Fruit fly (Drosophila melanogaster) whole organism, embryonic: Measurements from ENCODE around the gene GCC88.

ENCODE experiments used
- BEAF-32 ChIP-seq: fragments of 200-800 bp; sonication (Bioruptor generic); optimal IDR thresholded peaks from 3 replicates; lab custom pipeline; 2017; ENCODE audit warnings: missing biosample characterization, missing genetic modification characterization, mild to moderate bottlenecking, moderate library complexity, missing genetic modification reagents
- BtbVII ChIP-seq: fragments of 200-800 bp; sonication (Bioruptor generic); optimal IDR thresholded peaks from 3 replicates; lab custom pipeline; 2017; ENCODE audit warnings: missing biosample characterization, mild to moderate bottlenecking, missing genetic modification characterization
- CG10209 ChIP-seq: fragments of 200-800 bp; sonication (Bioruptor generic); optimal IDR thresholded peaks from 3 replicates; lab custom pipeline; 2017; ENCODE audit warnings: missing biosample characterization, mild to moderate bottlenecking, missing genetic modification characterization, missing genetic modification reagents
- CG11723 ChIP-seq: fragments of 200-800 bp; sonication (Bioruptor generic); optimal IDR thresholded peaks from 2 replicates; lab custom pipeline; 2017; ENCODE audit warnings: missing biosample characterization, mild to moderate bottlenecking, missing genetic modification characterization
- CG12659 ChIP-seq: fragments of 200-800 bp; sonication (Bioruptor generic); optimal IDR thresholded peaks from 3 replicates; lab custom pipeline; 2017; ENCODE audit warnings: mild to moderate bottlenecking, missing biosample characterization, missing genetic modification reagents, missing genetic modification characterization
- CG17802 ChIP-seq: fragments of 200-800 bp; sonication (Bioruptor generic); optimal IDR thresholded peaks from 2 replicates; lab custom pipeline; 2018; ENCODE audit warnings: missing biosample characterization, mild to moderate bottlenecking, missing genetic modification characterization, moderate library complexity
- CG2116 ChIP-seq: fragments of 200-800 bp; sonication (Bioruptor generic); optimal IDR thresholded peaks from 3 replicates; lab custom pipeline; 2018; ENCODE audit warnings: missing biosample characterization, mild to moderate bottlenecking, missing genetic modification characterization
- CG30403 ChIP-seq: fragments of 200-800 bp; sonication (Bioruptor generic); optimal IDR thresholded peaks from 3 replicates; lab custom pipeline; 2016; ENCODE audit warnings: missing biosample characterization, missing genetic modification characterization
- CG32767 ChIP-seq: fragments of 200-800 bp; sonication (Bioruptor generic); IDR thresholded peaks from 2 replicates; pipeline ENCODE4 v1.3.6; 2022; ENCODE audit warnings: missing biosample characterization, missing genetic modification characterization
- CG3407 ChIP-seq: fragments of 200-800 bp; sonication (Bioruptor generic); optimal IDR thresholded peaks from 2 replicates; lab custom pipeline; 2018; ENCODE audit warnings: missing biosample characterization, mild to moderate bottlenecking, missing genetic modification characterization
- CG4424 ChIP-seq: fragments of 200-800 bp; sonication (Bioruptor generic); optimal IDR thresholded peaks from 3 replicates; lab custom pipeline; 2016; ENCODE audit warnings: missing biosample characterization, missing genetic modification characterization
- CG5953 ChIP-seq: fragments of 200-800 bp; sonication (Bioruptor generic); IDR thresholded peaks from 2 replicates; pipeline ENCODE4 v1.3.6; 2022; ENCODE audit warnings: missing biosample characterization, missing genetic modification characterization
- CG7963 ChIP-seq: fragments of 200-800 bp; sonication (Bioruptor generic); IDR thresholded peaks from 3 replicates; pipeline ENCODE4 v1.3.6; 2022; ENCODE audit warnings: missing biosample characterization, missing genetic modification characterization; ENCODE audit not compliant: partially characterized antibody
- CG8765 ChIP-seq: fragments of 200-800 bp; sonication (Bioruptor generic); IDR thresholded peaks from 2 replicates; pipeline ENCODE4 v1.3.6; 2022; ENCODE audit warnings: missing biosample characterization, missing genetic modification characterization
- D ChIP-seq, 2 experiments: fragments of 200-800 bp in 1 of 2; fragments of >200 bp in 1 of 2; sonication (Bioruptor generic) in 1 of 2; optimal IDR thresholded peaks; 2 replicates in 1 of 2; 3 replicates in 1 of 2; lab custom pipeline; 2017; ENCODE audit warnings: mild to moderate bottlenecking in 1 of 2, missing biosample characterization in 1 of 2, missing genetic modification characterization in 1 of 2, missing genetic modification reagents in 1 of 2
- Dfd ChIP-seq, 2 experiments: fragments of >200 bp; optimal IDR thresholded peaks; 2 replicates each; lab custom pipeline; 2017; ENCODE audit warnings: missing biosample characterization in 2 of 2, missing genetic modification characterization in 2 of 2
- Dll ChIP-seq: fragments of 200-800 bp; sonication (Bioruptor generic); IDR thresholded peaks from 4 replicates; pipeline ENCODE4 v1.3.6; 2022; ENCODE audit warnings: missing biosample characterization, missing genetic modification characterization; ENCODE audit not compliant: partially characterized antibody
- Drgx ChIP-seq: fragments of 200-800 bp; sonication (Bioruptor generic); IDR thresholded peaks from 2 replicates; pipeline ENCODE4 v1.3.6; 2022; ENCODE audit warnings: missing biosample characterization, missing genetic modification characterization
- Ets65A ChIP-seq: fragments of 200-800 bp; sonication (Bioruptor generic); peaks from one replicate; lab custom pipeline; 2016; ENCODE audit warnings: missing biosample characterization, missing genetic modification characterization
- HHEX ChIP-seq: fragments of 200-800 bp; sonication (Bioruptor generic); optimal IDR thresholded peaks from 3 replicates; lab custom pipeline; 2017; ENCODE audit warnings: missing biosample characterization, mild to moderate bottlenecking, missing genetic modification characterization, missing genetic modification reagents
- HLHmδ ChIP-seq: fragments of 200-800 bp; sonication (Bioruptor generic); optimal IDR thresholded peaks from 2 replicates; lab custom pipeline; 2018; ENCODE audit warnings: missing biosample characterization, mild to moderate bottlenecking, missing genetic modification characterization, moderate library complexity
- HmgZ ChIP-seq: fragments of 200-800 bp; sonication (Bioruptor generic); optimal IDR thresholded peaks from 2 replicates; lab custom pipeline; 2018; ENCODE audit warnings: missing biosample characterization, mild to moderate bottlenecking, missing genetic modification characterization
- Jarid2 ChIP-seq: fragments of 200-800 bp; sonication (Bioruptor generic); optimal IDR thresholded peaks from 3 replicates; lab custom pipeline; 2017; ENCODE audit warnings: mild to moderate bottlenecking, missing biosample characterization, missing genetic modification reagents, missing genetic modification characterization
- Lpt ChIP-seq: fragments of >200 bp; optimal IDR thresholded peaks from 2 replicates; lab custom pipeline; 2018; ENCODE audit warnings: missing biosample characterization, missing genetic modification characterization
- Nf-YA ChIP-seq: fragments of 200-800 bp; sonication (Bioruptor generic); IDR thresholded peaks from 2 replicates; pipeline ENCODE4 v1.3.6; 2022; ENCODE audit warnings: missing biosample characterization, missing genetic modification characterization
- Opbp ChIP-seq: fragments of 200-800 bp; sonication (Bioruptor generic); IDR thresholded peaks from 3 replicates; pipeline ENCODE4 v1.3.6; 2022; ENCODE audit warnings: missing biosample characterization, missing genetic modification characterization; ENCODE audit not compliant: partially characterized antibody
- Optix ChIP-seq: fragments of 200-800 bp; sonication (Bioruptor generic); IDR thresholded peaks from 3 replicates; pipeline ENCODE4 v1.3.6; 2022; ENCODE audit warnings: missing biosample characterization, missing genetic modification characterization
- Six4 ChIP-seq: fragments of 200-800 bp; sonication (Bioruptor generic); optimal IDR thresholded peaks from 2 replicates; lab custom pipeline; 2016; ENCODE audit warnings: missing biosample characterization, missing genetic modification characterization
- Sry-δ ChIP-seq: fragments of 200-800 bp; sonication (Bioruptor generic); optimal IDR thresholded peaks from 2 replicates; lab custom pipeline; 2016; ENCODE audit warnings: missing biosample characterization, missing genetic modification characterization
- Tbp ChIP-seq: fragments of >200 bp; optimal IDR thresholded peaks from 2 replicates; lab custom pipeline; 2018; ENCODE audit warnings: missing biosample characterization, missing genetic modification characterization
- Xbp1 ChIP-seq: fragments of 200-800 bp; sonication (Bioruptor generic); optimal IDR thresholded peaks from 3 replicates; lab custom pipeline; 2016; ENCODE audit warnings: missing biosample characterization, mild to moderate bottlenecking, missing genetic modification characterization
- ab ChIP-seq: fragments of 200-800 bp; sonication (Bioruptor generic); optimal IDR thresholded peaks from 2 replicates; lab custom pipeline; 2016; ENCODE audit warnings: missing biosample characterization, missing genetic modification characterization
- abd-A ChIP-seq: fragments of 200-800 bp; sonication (Bioruptor generic); optimal IDR thresholded peaks from 3 replicates; lab custom pipeline; 2019; ENCODE audit warnings: missing biosample characterization, mild to moderate bottlenecking, missing genetic modification characterization, moderate library complexity
- ash1 ChIP-seq: fragments of 200-800 bp; sonication (Bioruptor generic); optimal IDR thresholded peaks from 2 replicates; lab custom pipeline; 2018; ENCODE audit warnings: missing biosample characterization, mild to moderate bottlenecking, missing genetic modification characterization
- ato ChIP-seq: fragments of 200-800 bp; sonication (Bioruptor generic); IDR thresholded peaks from 2 replicates; pipeline ENCODE4 v1.3.6; 2022; ENCODE audit warnings: missing biosample characterization, missing genetic modification characterization; ENCODE audit not compliant: partially characterized antibody
- crc ChIP-seq: fragments of 200-800 bp; sonication (Bioruptor generic); optimal IDR thresholded peaks from 2 replicates; lab custom pipeline; 2016; ENCODE audit warnings: missing biosample characterization, missing genetic modification characterization
- dpn ChIP-seq, 2 experiments: fragments of 200-800 bp; sonication (Bioruptor generic); optimal IDR thresholded peaks; 3 replicates each; lab custom pipeline; 2016; ENCODE audit warnings: missing biosample characterization in 2 of 2, missing genetic modification characterization in 2 of 2
- dysf ChIP-seq: fragments of 200-800 bp; sonication (Bioruptor generic); IDR thresholded peaks from 3 replicates; pipeline ENCODE4 v1.3.6; 2022; ENCODE audit warnings: missing biosample characterization, missing genetic modification characterization
- fd3F ChIP-seq: fragments of 200-800 bp; sonication (Bioruptor generic); optimal IDR thresholded peaks from 2 replicates; lab custom pipeline; 2018; ENCODE audit warnings: missing biosample characterization, mild to moderate bottlenecking, missing genetic modification characterization, moderate library complexity
- fd96Cb ChIP-seq: fragments of 200-800 bp; sonication (Bioruptor generic); optimal IDR thresholded peaks from 2 replicates; lab custom pipeline; 2018; ENCODE audit warnings: missing biosample characterization, mild to moderate bottlenecking, missing genetic modification characterization, moderate library complexity
- h ChIP-seq: fragments of >200 bp; optimal IDR thresholded peaks from 2 replicates; lab custom pipeline; 2017
- kah ChIP-seq: fragments of 200-800 bp; sonication (Bioruptor generic); optimal IDR thresholded peaks from 2 replicates; lab custom pipeline; 2018; ENCODE audit warnings: missing biosample characterization, mild to moderate bottlenecking, missing genetic modification characterization
- knrl ChIP-seq: fragments of 200-800 bp; sonication (Bioruptor generic); IDR thresholded peaks from 3 replicates; pipeline ENCODE4 v1.3.6; 2022; ENCODE audit warnings: missing biosample characterization, missing genetic modification characterization; ENCODE audit not compliant: partially characterized antibody
- pan ChIP-seq, 4 experiments: fragments of >200 bp in 3 of 4; fragments of 200-800 bp in 1 of 4; sonication (Bioruptor generic) in 1 of 4; optimal IDR thresholded peaks in 3 of 4; IDR thresholded peaks in 1 of 4; 2 replicates each; pipeline versions ENCODE4 v1.3.6 to Lab custom; 2017 to 2022; ENCODE audit warnings: missing biosample characterization in 2 of 4, missing genetic modification characterization in 2 of 4, mixed read lengths in 1 of 4
- scrt ChIP-seq: fragments of 200-800 bp; sonication (Bioruptor generic); optimal IDR thresholded peaks from 2 replicates; lab custom pipeline; 2018; ENCODE audit warnings: missing biosample characterization, mild to moderate bottlenecking, missing genetic modification characterization, moderate library complexity
- sim ChIP-seq: fragments of 200-800 bp; sonication (Bioruptor generic); IDR thresholded peaks from 2 replicates; pipeline ENCODE4 v1.3.6; 2022; ENCODE audit warnings: missing biosample characterization, missing genetic modification characterization
- stwl ChIP-seq: fragments of 200-800 bp; sonication (Bioruptor generic); optimal IDR thresholded peaks from 3 replicates; lab custom pipeline; 2018; ENCODE audit warnings: missing biosample characterization, mild to moderate bottlenecking, missing genetic modification characterization, moderate library complexity
- tx ChIP-seq: fragments of 200-800 bp; sonication (Bioruptor generic); optimal IDR thresholded peaks from 2 replicates; lab custom pipeline; 2016; ENCODE audit warnings: missing biosample characterization, missing genetic modification characterization
- zfh1 ChIP-seq: fragments of 200-800 bp; sonication (Bioruptor generic); IDR thresholded peaks from 3 replicates; pipeline ENCODE4 v1.3.6; 2022; ENCODE audit warnings: missing biosample characterization, missing genetic modification characterization

The GCC88 gene

DNA sequence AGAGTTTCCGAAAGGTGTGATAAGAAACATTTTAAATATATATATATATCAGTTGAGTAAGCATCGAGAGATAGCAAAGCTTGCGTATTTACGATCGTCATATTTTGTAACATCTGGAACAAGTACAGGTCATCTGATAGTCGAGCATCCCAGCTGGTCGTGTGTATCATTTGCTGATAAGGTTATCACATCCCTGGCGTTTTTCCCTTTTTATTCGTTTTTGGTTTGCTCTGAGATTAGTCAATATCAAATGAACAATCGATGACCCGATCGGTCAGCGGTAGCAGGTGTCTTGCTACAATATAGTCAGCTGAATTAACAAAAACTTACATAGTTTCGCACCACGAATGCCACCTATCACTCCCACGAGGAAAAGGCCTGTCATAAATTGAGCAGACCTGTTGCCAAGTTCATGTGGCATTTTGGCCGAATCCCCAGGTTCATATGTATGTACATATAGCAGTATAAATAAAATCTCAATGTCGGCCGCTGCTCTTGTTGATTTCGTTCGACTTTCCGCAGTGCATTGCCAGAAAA is 29.4 kb downstream of the GCC88 start (continued):
- TF ChIP-seq tx (GFP tag; lab: Kevin White, UChicago), result no peak
- no peak for TF ChIP-seq abd-A (tag; lab: Kevin White, UChicago)
- TF ChIP-seq HLHmδ (GFP tag; lab: Kevin White, UChicago), result no peak
- no peak for TF ChIP-seq ash1 (GFP tag; lab: Kevin White, UChicago)
- peak; percentile 46; the same call in 1 of the 2 replicates for TF ChIP-seq CG32767 (GFP tag; lab: Robert Waterston, UW)
- TF ChIP-seq CG12659 (GFP tag; lab: Kevin White, UChicago), result peak; percentile 47
- TF ChIP-seq CG5953 (GFP tag; lab: Robert Waterston, UW), result no peak
- peak; percentile 14 for TF ChIP-seq CG2116 (GFP tag; lab: Kevin White, UChicago)
- TF ChIP-seq Tbp, result no peak
- no peak for TF ChIP-seq CG17802 (tag; lab: Kevin White, UChicago)
- peak; percentile 63 for TF ChIP-seq scrt
- peak; percentile 9 for TF ChIP-seq BtbVII (GFP tag; lab: Kevin White, UChicago)
- TF ChIP-seq Drgx (GFP tag; lab: Robert Waterston, UW), result peak; percentile 47
- no peak for TF ChIP-seq CG7963 (GFP tag; lab: Robert Waterston, UW)
- TF ChIP-seq D (optimal IDR thresholded peaks at IDR 0.05; lab: Kevin White, UChicago), result no peak
- no peak for TF ChIP-seq D (GFP tag; optimal IDR thresholded peaks at IDR 0.05; lab: Kevin White, UChicago)
- TF ChIP-seq HmgZ (tag; lab: Kevin White, UChicago), result peak; percentile 26
- TF ChIP-seq CG3407 (GFP tag; lab: Kevin White, UChicago), result peak; percentile 25
- TF ChIP-seq sim (GFP tag; lab: Robert Waterston, UW), result no peak
- peak; percentile 58; the same call in 1 of the 3 replicates for TF ChIP-seq zfh1 (GFP tag; lab: Robert Waterston, UW)
- peak; percentile 49 for TF ChIP-seq fd96Cb (tag; lab: Kevin White, UChicago)
- TF ChIP-seq crc, result no peak
- no peak for TF ChIP-seq CG8765 (GFP tag; lab: Robert Waterston, UW)
- TF ChIP-seq kah (GFP tag; lab: Kevin White, UChicago), result no peak
- no peak for TF ChIP-seq Jarid2 (GFP tag; lab: Kevin White, UChicago)
- TF ChIP-seq BEAF-32 (GFP tag; lab: Kevin White, UChicago), result no peak
- TF ChIP-seq dpn (GFP tag; optimal IDR thresholded peaks at IDR 0.05; lab: Kevin White, UChicago), result peak in 1 of 2 experiments; percentile 65
- peak; percentile 62 for TF ChIP-seq HHEX (GFP tag; lab: Kevin White, UChicago)
- TF ChIP-seq Sry-δ (GFP tag; lab: Kevin White, UChicago), result no peak
- no peak for TF ChIP-seq ab
- no peak for TF ChIP-seq Opbp (GFP tag; lab: Robert Waterston, UW)
- no peak for TF ChIP-seq Ets65A (GFP tag; lab: Kevin White, UChicago)
- no peak for TF ChIP-seq Nf-YA (GFP tag; lab: Robert Waterston, UW)
- no peak for TF ChIP-seq Lpt (GFP tag; lab: Kevin White, UChicago)
- TF ChIP-seq ato (GFP tag; lab: Robert Waterston, UW), result no peak
- no peak for TF ChIP-seq stwl
- no peak for TF ChIP-seq knrl (GFP tag; lab: Robert Waterston, UW)
- peak; percentile 63 for TF ChIP-seq Xbp1 (GFP tag; lab: Kevin White, UChicago)
- no peak for TF ChIP-seq Dfd (GFP tag; optimal IDR thresholded peaks at IDR 0.05; lab: Kevin White, UChicago)
- TF ChIP-seq dysf (GFP tag; lab: Robert Waterston, UW), result peak; percentile 73
- peak; percentile 25 for TF ChIP-seq Six4 (GFP tag; lab: Kevin White, UChicago)
- TF ChIP-seq CG11723 (GFP tag; lab: Kevin White, UChicago), result no peak
- 0 out of 3 replicates have a peak, but pooled peaks have one; percentile 5 for TF ChIP-seq Optix
- peak; percentile 55 for TF ChIP-seq CG10209
- peak; percentile 15 for TF ChIP-seq fd3F (GFP tag; lab: Kevin White, UChicago)
- TF ChIP-seq h (lab: Kevin White, UChicago), result no peak
- peak; percentile 59 for TF ChIP-seq CG30403 (GFP tag; lab: Kevin White, UChicago)
- TF ChIP-seq Dll (GFP tag; lab: Robert Waterston, UW), result no peak
- TF ChIP-seq pan (optimal IDR thresholded peaks at IDR 0.05; lab: Kevin White, UChicago), result no peak
- TF ChIP-seq pan (GFP tag; optimal IDR thresholded peaks at IDR 0.05 in 1 of 2, IDR thresholded peaks at IDR 0.05 in 1 of 2), result peak in 1 of 2 experiments; percentile 69
- TF ChIP-seq CG4424, result peak; percentile 36
